Fruit fly (Drosophila melanogaster): ENCODE measurements around the gene CG5194.
A peak's percentile ranks its signal among the peaks of the same experiment; 100 is the strongest.

The CG5194 gene

dm6 chr3L:9051830-9052259 is 42.2 kb upstream of the CG5194 start (continued):
- TF ChIP-seq tll (GFP tag; optimal IDR thresholded peaks at IDR 0.05) (no peak), bcd (GFP tag; optimal IDR thresholded peaks at IDR 0.05) (no peak), Myb (GFP tag; optimal IDR thresholded peaks at IDR 0.05) (no peak), hkb (optimal IDR thresholded peaks at IDR 0.05) (no peak), hkb (GFP tag; IDR thresholded peaks at IDR 0.05) (no peak), CG16813 (GFP tag; IDR thresholded peaks at IDR 0.05; ENCODE audit: partially characterized antibody) (no peak), CG2875 (GFP tag; optimal IDR thresholded peaks at IDR 0.05) (no peak), kah (GFP tag; optimal IDR thresholded peaks at IDR 0.05) (no peak), kay (GFP tag; optimal IDR thresholded peaks at IDR 0.05) (no peak), lola (GFP tag; optimal IDR thresholded peaks at IDR 0.05) (no peak), CG13624 (GFP tag; optimal IDR thresholded peaks at IDR 0.05) (no peak), Hmr (GFP tag; optimal IDR thresholded peaks at IDR 0.05) (peak; percentile 23), CHES-1-like (GFP tag; optimal IDR thresholded peaks at IDR 0.05) (no peak), ap (GFP tag; IDR thresholded peaks at IDR 0.05) (no peak), pfk (GFP tag; optimal IDR thresholded peaks at IDR 0.05) (no peak), CG11696 (GFP tag; IDR thresholded peaks at IDR 0.05) (no peak), abd-A (tag; optimal IDR thresholded peaks at IDR 0.05) (peak; percentile 89), nau (GFP tag; optimal IDR thresholded peaks at IDR 0.05) (no peak), Atf3 (GFP tag; optimal IDR thresholded peaks at IDR 0.05) (no peak), CG13894 (tag; optimal IDR thresholded peaks at IDR 0.05) (peak; percentile 68), Taf1 (GFP tag; IDR thresholded peaks at IDR 0.05) (no peak), prd (optimal IDR thresholded peaks at IDR 0.05) (no peak), prd (GFP tag; IDR thresholded peaks at IDR 0.05) (no peak), CG12219 (GFP tag; optimal IDR thresholded peaks at IDR 0.05) (no peak), CG6791 (GFP tag; IDR thresholded peaks at IDR 0.05; ENCODE audit: partially characterized antibody) (no peak), ttk (GFP tag; IDR thresholded peaks at IDR 0.05) (no peak), scrt (GFP tag; optimal IDR thresholded peaks at IDR 0.05) (peak; percentile 92), wdn (GFP tag; IDR thresholded peaks at IDR 0.05) (no peak), Ssrp (tag; optimal IDR thresholded peaks at IDR 0.05) (no peak), kni (GFP tag; optimal IDR thresholded peaks at IDR 0.05) (peak; percentile 50), gsb (GFP tag; IDR thresholded peaks at IDR 0.05) (no peak), Deaf1 (tag; optimal IDR thresholded peaks at IDR 0.05) (peak; percentile 94), CG3163 (GFP tag; optimal IDR thresholded peaks at IDR 0.05) (no peak), hbn (GFP tag; IDR thresholded peaks at IDR 0.05; ENCODE audit: partially characterized antibody) (no peak), trem (tag; optimal IDR thresholded peaks at IDR 0.05) (no peak), CG11504 (tag; optimal IDR thresholded peaks at IDR 0.05) (peak; percentile 22), tio (GFP tag; optimal IDR thresholded peaks at IDR 0.05) (no peak), grau (tag; optimal IDR thresholded peaks at IDR 0.05) (no peak), oc (tag; optimal IDR thresholded peaks at IDR 0.05) (peak; percentile 32), CG2129 (GFP tag; IDR thresholded peaks at IDR 0.05; ENCODE audit: partially characterized antibody) (no peak), shn (GFP tag; optimal IDR thresholded peaks at IDR 0.05) (no peak), CG15269 (tag; optimal IDR thresholded peaks at IDR 0.05) (no peak), Asciz (GFP tag; optimal IDR thresholded peaks at IDR 0.05) (no peak), CG17361 (GFP tag; IDR thresholded peaks at IDR 0.05) (no peak), pho (GFP tag; optimal IDR thresholded peaks at IDR 0.05) (no peak), CG9215 (GFP tag; IDR thresholded peaks at IDR 0.05) (no peak), gcm (GFP tag; optimal IDR thresholded peaks at IDR 0.05) (peak; percentile 14), ewg (GFP tag; optimal IDR thresholded peaks at IDR 0.05) (peak; percentile 77), al (GFP tag; IDR thresholded peaks at IDR 0.05) (no peak), Sry-δ (GFP tag; optimal IDR thresholded peaks at IDR 0.05) (no peak), ase (GFP tag; IDR thresholded peaks at IDR 0.05) (no peak)

Measured in whole organism, embryonic.